Fruit fly (Drosophila melanogaster) whole organism, embryonic: Measurements from ENCODE around the gene Vajk1.
A peak's percentile ranks its signal among the peaks of the same experiment; 100 is the strongest.

ENCODE experiments used
- Antp ChIP-seq: fragments of 200-800 bp; sonication (Bioruptor generic); optimal IDR thresholded peaks from 3 replicates; lab custom pipeline; 2016; ENCODE audit warnings: missing biosample characterization, missing genetic modification characterization
- B-H1 ChIP-seq: fragments of 200-800 bp; sonication (Bioruptor generic); IDR thresholded peaks from 3 replicates; pipeline ENCODE4 v1.3.6; 2022; ENCODE audit warnings: missing biosample characterization, missing genetic modification characterization
- CG10274 ChIP-seq: fragments of 200-800 bp; sonication (Bioruptor generic); optimal IDR thresholded peaks from 3 replicates; lab custom pipeline; 2017; ENCODE audit warnings: missing biosample characterization, mild to moderate bottlenecking, missing genetic modification characterization
- CG11504 ChIP-seq: fragments of 200-800 bp; sonication (Bioruptor generic); optimal IDR thresholded peaks from 3 replicates; lab custom pipeline; 2019; ENCODE audit warnings: missing biosample characterization, mild to moderate bottlenecking, missing genetic modification characterization, moderate library complexity
- CG14441 ChIP-seq: fragments of 200-800 bp; sonication (Bioruptor generic); IDR thresholded peaks from 2 replicates; pipeline ENCODE4 v1.3.6; 2022; ENCODE audit warnings: missing biosample characterization, missing genetic modification characterization
- CG18476 ChIP-seq: fragments of 200-800 bp; sonication (Bioruptor generic); optimal IDR thresholded peaks from 2 replicates; lab custom pipeline; 2016; ENCODE audit warnings: missing biosample characterization, mild to moderate bottlenecking, missing genetic modification characterization
- CG2199 ChIP-seq: fragments of 200-800 bp; sonication (Bioruptor generic); IDR thresholded peaks from 3 replicates; pipeline ENCODE4 v1.3.6; 2022; ENCODE audit warnings: missing biosample characterization, missing genetic modification characterization
- CG30431 ChIP-seq: fragments of 200-800 bp; sonication (Bioruptor generic); optimal IDR thresholded peaks from 2 replicates; lab custom pipeline; 2017; ENCODE audit warnings: missing biosample characterization, missing genetic modification characterization
- CG32772 ChIP-seq: fragments of 200-800 bp; sonication (Bioruptor generic); IDR thresholded peaks from 2 replicates; pipeline ENCODE4 v1.3.6; 2022; ENCODE audit warnings: missing biosample characterization, missing genetic modification characterization
- CG3281 ChIP-seq: fragments of 200-800 bp; sonication (Bioruptor generic); optimal IDR thresholded peaks from 3 replicates; lab custom pipeline; 2017; ENCODE audit warnings: missing biosample characterization, mild to moderate bottlenecking, missing genetic modification characterization
- CG4404 ChIP-seq: fragments of 200-800 bp; sonication (Bioruptor generic); IDR thresholded peaks from 2 replicates; pipeline ENCODE4 v1.3.6; 2022; ENCODE audit warnings: missing biosample characterization, missing genetic modification characterization
- CG6175 ChIP-seq: fragments of 200-800 bp; sonication (Bioruptor generic); IDR thresholded peaks from 3 replicates; pipeline ENCODE4 v1.3.6; 2022; ENCODE audit warnings: missing biosample characterization, missing genetic modification characterization
- CG9876 ChIP-seq: fragments of 200-800 bp; sonication (Bioruptor generic); optimal IDR thresholded peaks from 2 replicates; lab custom pipeline; 2016; ENCODE audit warnings: missing biosample characterization, missing genetic modification characterization
- Deaf1 ChIP-seq: fragments of 200-800 bp; optimal IDR thresholded peaks from 3 replicates; lab custom pipeline; 2019; ENCODE audit warnings: missing biosample characterization, mild to moderate bottlenecking, missing genetic modification characterization, moderate library complexity
- Doc3 ChIP-seq: fragments of 200-800 bp; sonication (Bioruptor generic); IDR thresholded peaks from 3 replicates; pipeline ENCODE4 v1.3.6; 2022; ENCODE audit warnings: missing biosample characterization, missing genetic modification characterization; ENCODE audit not compliant: partially characterized antibody
- Drgx ChIP-seq: fragments of 200-800 bp; sonication (Bioruptor generic); IDR thresholded peaks from 2 replicates; pipeline ENCODE4 v1.3.6; 2022; ENCODE audit warnings: missing biosample characterization, missing genetic modification characterization
- Fer2 ChIP-seq: fragments of 200-800 bp; sonication (Bioruptor generic); optimal IDR thresholded peaks from 2 replicates; lab custom pipeline; 2018; ENCODE audit warnings: missing biosample characterization, mild to moderate bottlenecking, missing genetic modification characterization, moderate library complexity
- Fer3 ChIP-seq: fragments of 200-800 bp; sonication (Bioruptor generic); optimal IDR thresholded peaks from 2 replicates; lab custom pipeline; 2018; ENCODE audit warnings: missing biosample characterization, mild to moderate bottlenecking, missing genetic modification characterization, moderate library complexity
- Hand ChIP-seq: fragments of 200-800 bp; sonication (Bioruptor generic); optimal IDR thresholded peaks from 2 replicates; lab custom pipeline; 2017; ENCODE audit warnings: mild to moderate bottlenecking, missing biosample characterization, missing genetic modification reagents, missing genetic modification characterization
- Hmx ChIP-seq: fragments of 200-800 bp; sonication (Bioruptor generic); optimal IDR thresholded peaks from 2 replicates; lab custom pipeline; 2016; ENCODE audit warnings: missing biosample characterization, missing genetic modification characterization
- Nf-YA ChIP-seq: fragments of 200-800 bp; sonication (Bioruptor generic); IDR thresholded peaks from 2 replicates; pipeline ENCODE4 v1.3.6; 2022; ENCODE audit warnings: missing biosample characterization, missing genetic modification characterization
- Nf-YC ChIP-seq: fragments of 200-800 bp; optimal IDR thresholded peaks from 3 replicates; lab custom pipeline; 2019; ENCODE audit warnings: missing biosample characterization, mild to moderate bottlenecking, missing genetic modification characterization, moderate library complexity
- Ravus ChIP-seq: fragments of 200-800 bp; sonication (Bioruptor generic); IDR thresholded peaks from 2 replicates; pipeline ENCODE4 v1.3.6; 2022; ENCODE audit warnings: missing biosample characterization, missing genetic modification characterization
- Sox102F ChIP-seq: fragments of 200-800 bp; sonication (Bioruptor generic); optimal IDR thresholded peaks from 2 replicates; lab custom pipeline; 2018; ENCODE audit warnings: missing biosample characterization, mild to moderate bottlenecking, missing genetic modification characterization, moderate library complexity
- Tbp ChIP-seq: fragments of >200 bp; optimal IDR thresholded peaks from 2 replicates; lab custom pipeline; 2018; ENCODE audit warnings: missing biosample characterization, missing genetic modification characterization
- Xbp1 ChIP-seq: fragments of 200-800 bp; sonication (Bioruptor generic); optimal IDR thresholded peaks from 3 replicates; lab custom pipeline; 2016; ENCODE audit warnings: missing biosample characterization, mild to moderate bottlenecking, missing genetic modification characterization
- cg ChIP-seq: fragments of 200-800 bp; sonication (Bioruptor generic); optimal IDR thresholded peaks from 3 replicates; lab custom pipeline; 2019; ENCODE audit warnings: missing biosample characterization, mild to moderate bottlenecking, missing genetic modification characterization, moderate library complexity
- chinmo ChIP-seq: fragments of 200-800 bp; sonication (Bioruptor generic); IDR thresholded peaks from 4 replicates; pipeline ENCODE4 v1.3.6; 2022; ENCODE audit warnings: missing biosample characterization, missing genetic modification characterization; ENCODE audit not compliant: partially characterized antibody
- danr ChIP-seq: fragments of 200-800 bp; sonication (Bioruptor generic); IDR thresholded peaks from 2 replicates; pipeline ENCODE4 v1.3.6; 2022; ENCODE audit warnings: missing biosample characterization, missing genetic modification characterization
- exex ChIP-seq: fragments of 200-800 bp; sonication (Bioruptor generic); optimal IDR thresholded peaks from 4 replicates; lab custom pipeline; 2018; ENCODE audit warnings: missing biosample characterization, mild to moderate bottlenecking, missing genetic modification characterization, moderate library complexity
- eyg ChIP-seq: fragments of 200-800 bp; sonication (Bioruptor generic); optimal IDR thresholded peaks from 3 replicates; lab custom pipeline; 2016; ENCODE audit warnings: missing biosample characterization, missing genetic modification characterization
- gem ChIP-seq: fragments of 200-800 bp; sonication (Bioruptor generic); optimal IDR thresholded peaks from 2 replicates; lab custom pipeline; 2019; ENCODE audit warnings: missing biosample characterization, mild to moderate bottlenecking, missing genetic modification characterization, moderate library complexity
- gsb-n ChIP-seq: fragments of 200-800 bp; sonication (Bioruptor generic); optimal IDR thresholded peaks from 3 replicates; lab custom pipeline; 2018; ENCODE audit warnings: missing biosample characterization, mild to moderate bottlenecking, missing genetic modification characterization
- onecut ChIP-seq: fragments of 200-800 bp; sonication (Bioruptor generic); IDR thresholded peaks from 2 replicates; pipeline ENCODE4 v1.3.6; 2022; ENCODE audit warnings: missing biosample characterization, missing genetic modification characterization
- pan ChIP-seq, 4 experiments: fragments of >200 bp in 3 of 4; fragments of 200-800 bp in 1 of 4; sonication (Bioruptor generic) in 1 of 4; optimal IDR thresholded peaks in 3 of 4; IDR thresholded peaks in 1 of 4; 2 replicates each; pipeline versions ENCODE4 v1.3.6 to Lab custom; 2017 to 2022; ENCODE audit warnings: missing biosample characterization in 2 of 4, missing genetic modification characterization in 2 of 4, mixed read lengths in 1 of 4
- ro ChIP-seq: fragments of 200-800 bp; sonication (Bioruptor generic); IDR thresholded peaks from 2 replicates; pipeline ENCODE4 v1.3.6; 2022; ENCODE audit warnings: missing biosample characterization, missing genetic modification characterization
- schlank ChIP-seq: fragments of 200-800 bp; sonication (Bioruptor generic); optimal IDR thresholded peaks from 2 replicates; lab custom pipeline; 2018; ENCODE audit warnings: missing biosample characterization, mild to moderate bottlenecking, missing genetic modification characterization
- slbo ChIP-seq: fragments of 200-800 bp; sonication (Bioruptor generic); IDR thresholded peaks from 2 replicates; pipeline ENCODE4 v1.3.6; 2022; ENCODE audit warnings: missing biosample characterization, missing genetic modification characterization
- trh ChIP-seq: fragments of 200-800 bp; sonication (Bioruptor generic); optimal IDR thresholded peaks from 2 replicates; lab custom pipeline; 2016; ENCODE audit warnings: missing biosample characterization, missing genetic modification characterization
- ttk ChIP-seq: fragments of 200-800 bp; sonication (Bioruptor generic); IDR thresholded peaks from 2 replicates; pipeline ENCODE4 v2.1.2; 2022; ENCODE audit warnings: missing biosample characterization, missing genetic modification characterization
- vnd ChIP-seq: fragments of 200-800 bp; sonication (Bioruptor generic); IDR thresholded peaks from 3 replicates; pipeline ENCODE4 v1.3.6; 2022; ENCODE audit warnings: missing biosample characterization, missing genetic modification characterization; ENCODE audit not compliant: partially characterized antibody
- zen ChIP-seq: fragments of 200-800 bp; sonication (Bioruptor generic); optimal IDR thresholded peaks from 3 replicates; lab custom pipeline; 2018; ENCODE audit warnings: missing biosample characterization, mild to moderate bottlenecking, missing genetic modification characterization, moderate library complexity

Vajk1 gene

dm6 chr2L:13934542-13935065 is 11.3 kb upstream of the Vajk1 start, which contains the start of gene Vajk2 (continued):
- TF ChIP-seq Deaf1 (tag; lab: Kevin White, UChicago) (no peak), onecut (no peak), gsb-n (tag; lab: Kevin White, UChicago) (no peak), cg (GFP tag; lab: Kevin White, UChicago) (peak; percentile 31), Tbp (GFP tag; lab: Kevin White, UChicago) (no peak), B-H1 (GFP tag; lab: Robert Waterston, UW) (no peak)

dm6 chr2L:13931318-13931717 is 8.0 kb upstream of the Vajk1 start, which contains the start of gene CG42711:
CG42711 (minus strand) TSS chr2L:13931362.
- TF ChIP-seq ttk (GFP tag; lab: Robert Waterston, UW) (no peak), Drgx (GFP tag; lab: Robert Waterston, UW) (peak; percentile 72), gem (tag; lab: Kevin White, UChicago) (peak; percentile 23), chinmo (GFP tag; lab: Robert Waterston, UW) (no peak), Sox102F (GFP tag; lab: Kevin White, UChicago) (peak; percentile 25), eyg (no peak), CG11504 (tag; lab: Kevin White, UChicago) (peak; percentile 6)

- TF ChIP-seq CG4404 (GFP tag; lab: Robert Waterston, UW) (no peak), CG14441 (GFP tag; lab: Robert Waterston, UW) (0 out of 2 replicates have a peak, but pooled peaks have one; percentile 19), zen (tag; lab: Kevin White, UChicago) (peak; percentile 14), Fer2 (tag; lab: Kevin White, UChicago) (no peak), exex (tag; lab: Kevin White, UChicago) (no peak), CG6175 (GFP tag; lab: Robert Waterston, UW) (0 out of 3 replicates have a peak, but pooled peaks have one; percentile 24), Drgx (GFP tag; lab: Robert Waterston, UW) (peak; percentile 39; the same call in 1 of the 2 replicates), Ravus (GFP tag; lab: Robert Waterston, UW) (no peak), CG30431 (GFP tag; lab: Kevin White, UChicago) (no peak), CG11504 (tag; lab: Kevin White, UChicago) (peak; percentile 3), CG18476 (GFP tag; lab: Kevin White, UChicago) (peak; percentile 62), pan (optimal IDR thresholded peaks at IDR 0.05; lab: Kevin White, UChicago) (no peak), pan (GFP tag; optimal IDR thresholded peaks at IDR 0.05 in 1 of 2, IDR thresholded peaks at IDR 0.05 in 1 of 2) (no peak)
These were observed 5.1 kb upstream of the Vajk1 start for dm6 chr2L:13928461-13928860.

- no peak for TF ChIP-seq CG2199 (GFP tag; lab: Robert Waterston, UW)
- no peak for TF ChIP-seq Doc3 (GFP tag; lab: Robert Waterston, UW)
- TF ChIP-seq Nf-YC (tag; lab: Kevin White, UChicago) = no peak
- no peak for TF ChIP-seq CG9876 (GFP tag; lab: Kevin White, UChicago)
- no peak for TF ChIP-seq ro (GFP tag; lab: Robert Waterston, UW)
- no peak for TF ChIP-seq Hand (GFP tag; lab: Kevin White, UChicago)
- TF ChIP-seq trh (GFP tag; lab: Kevin White, UChicago) = no peak
- TF ChIP-seq danr = no peak
- no peak for TF ChIP-seq CG32772 (GFP tag; lab: Robert Waterston, UW)
- TF ChIP-seq Hmx (GFP tag; lab: Kevin White, UChicago) = no peak
- no peak for TF ChIP-seq CG3281 (GFP tag; lab: Kevin White, UChicago)
- TF ChIP-seq Fer3 = no peak
- no peak for TF ChIP-seq slbo (GFP tag; lab: Robert Waterston, UW)
- TF ChIP-seq Xbp1 (GFP tag; lab: Kevin White, UChicago) = no peak
- TF ChIP-seq Nf-YA = no peak
- no peak for TF ChIP-seq CG10274 (GFP tag; lab: Kevin White, UChicago)
- TF ChIP-seq vnd (GFP tag; lab: Robert Waterston, UW) = no peak
- no peak for TF ChIP-seq Antp (GFP tag; lab: Kevin White, UChicago)
- TF ChIP-seq CG4404 (GFP tag; lab: Robert Waterston, UW) = no peak
- no peak for TF ChIP-seq schlank
These were observed 2.3 kb upstream of the Vajk1 start for dm6 chr2L:13925699-13926098.
